Fruit fly (Drosophila melanogaster): Measurements from ENCODE around the gene Acsx4.
A peak's percentile ranks its signal among the peaks of the same experiment; 100 is the strongest.

The Acsx4 gene

dm6 chr3R:19783290-19783689 lies at the start of gene Acsx4:
TSS of gene Acsx4 (plus strand) at chr3R:19783522.
- TF ChIP-seq Mnt (GFP tag; optimal IDR thresholded peaks at IDR 0.05) (peak; percentile 37), toe (GFP tag; optimal IDR thresholded peaks at IDR 0.05) (no peak)

DNA sequence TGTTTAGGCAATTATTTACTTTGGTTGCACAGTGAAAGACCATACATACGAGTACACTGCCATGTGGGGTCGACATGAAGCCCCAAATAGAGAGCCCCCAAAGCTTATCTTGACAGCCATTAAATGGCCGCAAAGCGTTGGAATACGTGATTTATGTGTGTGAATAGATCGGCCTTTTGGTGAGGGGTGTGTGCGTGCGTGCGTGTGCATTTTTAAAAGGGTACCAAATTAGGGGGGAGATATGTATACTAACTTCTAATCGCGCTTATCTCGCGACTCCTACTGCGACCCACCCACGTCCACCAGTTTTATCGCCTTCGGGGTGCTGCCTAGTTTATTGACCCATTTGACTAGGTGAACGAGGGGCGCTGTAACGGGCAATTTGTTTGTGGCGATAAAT lies 40.4 kb upstream of the Acsx4 start:
- TF ChIP-seq Clk (GFP tag; optimal IDR thresholded peaks at IDR 0.05): no peak
- TF ChIP-seq tj (GFP tag; optimal IDR thresholded peaks at IDR 0.05): no peak
- no peak for TF ChIP-seq toe (GFP tag; optimal IDR thresholded peaks at IDR 0.05)
- TF ChIP-seq CG7045 (GFP tag; optimal IDR thresholded peaks at IDR 0.05): no peak
- no peak for TF ChIP-seq CG14711 (tag; optimal IDR thresholded peaks at IDR 0.05)
- TF ChIP-seq CG33017 (tag; optimal IDR thresholded peaks at IDR 0.05): no peak
- TF ChIP-seq Hr96 (GFP tag; optimal IDR thresholded peaks at IDR 0.05): no peak
- TF ChIP-seq CG11617 (GFP tag; optimal IDR thresholded peaks at IDR 0.05): no peak
- TF ChIP-seq kay (GFP tag; ENCODE audit: borderline replicate concordance): no peak
- no peak for TF ChIP-seq CG5204 (GFP tag; optimal IDR thresholded peaks at IDR 0.05)

DNA sequence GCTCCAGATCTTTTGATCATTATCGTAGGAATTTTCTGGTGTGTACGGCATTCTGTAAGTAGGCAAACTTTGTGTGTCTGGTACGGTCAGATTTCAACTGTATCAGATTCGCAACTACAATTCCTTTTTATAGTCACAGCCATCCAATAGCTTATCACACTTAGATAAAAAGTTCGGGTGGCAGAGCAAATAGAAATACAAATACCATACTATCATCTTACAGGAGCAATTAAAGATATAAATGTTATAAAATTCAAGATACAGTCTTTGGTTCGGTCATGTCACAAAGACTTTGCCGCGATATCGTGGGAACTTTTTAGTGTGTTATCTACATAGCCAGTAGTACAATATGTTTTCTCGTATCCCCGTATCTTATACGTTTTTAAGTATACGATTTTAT lies 10.2 kb upstream of the Acsx4 start, which contains the start of gene Acsx1L:
TSS of gene Acsx1L (minus strand) at position 101 of the 400 bp plus-strand sequence.
- TF ChIP-seq CG14711 (tag; optimal IDR thresholded peaks at IDR 0.05) (no peak), kay (GFP tag; ENCODE audit: borderline replicate concordance) (no peak), bab1 (GFP tag; optimal IDR thresholded peaks at IDR 0.05) (no peak), CG11617 (GFP tag; optimal IDR thresholded peaks at IDR 0.05) (no peak), Clk (GFP tag; optimal IDR thresholded peaks at IDR 0.05) (no peak), tj (GFP tag; optimal IDR thresholded peaks at IDR 0.05) (no peak), pad (GFP tag; optimal IDR thresholded peaks at IDR 0.05) (no peak), CG5204 (GFP tag; optimal IDR thresholded peaks at IDR 0.05) (no peak), ovo (GFP tag; optimal IDR thresholded peaks at IDR 0.05) (no peak)

DNA sequence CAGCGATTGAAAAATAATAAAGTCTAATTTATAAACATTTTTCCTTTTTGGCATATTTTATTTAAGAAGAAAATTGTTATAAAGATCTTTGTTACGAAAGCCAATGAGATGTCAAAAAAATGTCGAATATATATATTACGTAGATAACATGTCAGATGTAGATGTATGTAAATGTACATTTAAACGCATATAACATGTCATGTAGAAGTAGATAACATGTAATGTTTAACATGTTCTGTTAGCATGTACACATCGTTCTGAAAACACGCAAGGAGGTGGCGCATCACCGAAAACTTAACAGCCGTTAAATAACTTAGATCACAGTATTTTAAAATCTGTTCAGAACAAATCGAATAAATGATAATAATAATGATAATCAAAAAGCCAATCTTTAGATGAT lies 9.2 kb upstream of the Acsx4 start:
- TF ChIP-seq Crg-1 (GFP tag; optimal IDR thresholded peaks at IDR 0.05) (no peak), CG14711 (tag; optimal IDR thresholded peaks at IDR 0.05) (no peak), Clk (GFP tag; optimal IDR thresholded peaks at IDR 0.05) (no peak), ovo (GFP tag; optimal IDR thresholded peaks at IDR 0.05) (no peak), toe (GFP tag; optimal IDR thresholded peaks at IDR 0.05) (no peak), CG7101 (tag; optimal IDR thresholded peaks at IDR 0.05) (no peak), Mnt (GFP tag; optimal IDR thresholded peaks at IDR 0.05) (no peak), bab1 (GFP tag; optimal IDR thresholded peaks at IDR 0.05) (no peak), cnc (optimal IDR thresholded peaks at IDR 0.05) (no peak), CG1620 (GFP tag; optimal IDR thresholded peaks at IDR 0.05) (no peak), CG33017 (tag; optimal IDR thresholded peaks at IDR 0.05) (no peak), CG5204 (GFP tag; optimal IDR thresholded peaks at IDR 0.05) (no peak)

DNA sequence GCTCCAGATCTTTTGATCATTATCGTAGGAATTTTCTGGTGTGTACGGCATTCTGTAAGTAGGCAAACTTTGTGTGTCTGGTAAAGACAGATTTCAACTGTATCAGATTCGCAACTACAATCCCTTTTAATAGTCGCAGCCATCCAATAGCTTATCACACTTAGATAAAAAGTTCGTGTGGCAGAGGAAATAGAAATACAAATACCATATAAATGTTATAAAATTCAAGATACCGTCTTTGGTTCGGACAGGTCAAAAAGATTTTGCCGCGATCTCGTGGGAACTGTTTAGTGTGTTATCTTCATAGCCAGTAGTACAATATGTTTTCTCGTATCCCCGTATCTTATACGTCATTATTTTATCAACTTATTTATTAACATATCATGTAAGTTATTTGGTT lies 6.1 kb upstream of the Acsx4 start, which contains the start of gene Acsx1R:
TSS of gene Acsx1R (minus strand) at position 101 of the 400 bp plus-strand sequence.
- TF ChIP-seq kay (GFP tag; ENCODE audit: borderline replicate concordance) (peak; percentile 12), CG7045 (GFP tag; optimal IDR thresholded peaks at IDR 0.05) (no peak)

dm6 chr3R:19778065-19778800 lies 5.1 kb upstream of the Acsx4 start, which contains the start of gene Acsx2:
TSS of gene Acsx2 (plus strand) at chr3R:19778750.
- TF ChIP-seq CG5204 (GFP tag; optimal IDR thresholded peaks at IDR 0.05) (no peak), cnc (optimal IDR thresholded peaks at IDR 0.05) (no peak), cic (GFP tag; optimal IDR thresholded peaks at IDR 0.05) (no peak), Crg-1 (GFP tag; optimal IDR thresholded peaks at IDR 0.05) (no peak), CG1620 (GFP tag; optimal IDR thresholded peaks at IDR 0.05) (no peak), CG11617 (GFP tag; optimal IDR thresholded peaks at IDR 0.05) (no peak), CG33017 (tag; optimal IDR thresholded peaks at IDR 0.05) (no peak)

DNA sequence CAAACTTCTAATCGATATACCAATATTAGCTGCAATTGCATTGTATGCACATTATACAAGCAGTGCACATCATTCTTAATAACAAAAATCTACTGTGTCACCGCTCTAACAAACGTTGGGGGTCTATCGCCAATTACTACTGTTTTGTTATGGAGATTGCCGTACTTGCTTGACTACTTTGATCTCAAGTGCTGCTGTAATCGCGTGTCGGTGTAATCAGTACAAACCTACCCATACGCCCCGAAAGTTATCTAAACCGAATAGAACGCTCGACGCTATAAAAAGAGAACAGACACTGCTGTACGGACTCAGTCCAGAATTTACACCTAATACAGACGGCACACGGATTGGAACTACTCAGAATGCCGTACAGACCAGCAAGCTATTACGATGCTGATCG lies 2.4 kb upstream of the Acsx4 start, which contains the start of gene Acsx3:
TSS of gene Acsx3 (plus strand) at position 301 of the 400 bp plus-strand sequence.
- TF ChIP-seq kay (GFP tag; ENCODE audit: borderline replicate concordance): peak; percentile 4
- TF ChIP-seq bab1 (GFP tag; optimal IDR thresholded peaks at IDR 0.05): no peak
- TF ChIP-seq CG5204 (GFP tag; optimal IDR thresholded peaks at IDR 0.05): no peak
- no peak for TF ChIP-seq CG7045 (GFP tag; optimal IDR thresholded peaks at IDR 0.05)
- peak; percentile 28 for TF ChIP-seq CG12768 (GFP tag; optimal IDR thresholded peaks at IDR 0.05)
- peak; percentile 36 for TF ChIP-seq cic (GFP tag; optimal IDR thresholded peaks at IDR 0.05)
- TF ChIP-seq CG11617 (GFP tag; optimal IDR thresholded peaks at IDR 0.05): no peak

- TF ChIP-seq CG7101 (tag; optimal IDR thresholded peaks at IDR 0.05): no peak
- TF ChIP-seq CG14711 (tag; optimal IDR thresholded peaks at IDR 0.05): no peak
- TF ChIP-seq Crg-1 (GFP tag; optimal IDR thresholded peaks at IDR 0.05): no peak
- TF ChIP-seq CG11617 (GFP tag; optimal IDR thresholded peaks at IDR 0.05): no peak
- TF ChIP-seq CG33017 (tag; optimal IDR thresholded peaks at IDR 0.05): no peak
- TF ChIP-seq Clk (GFP tag; optimal IDR thresholded peaks at IDR 0.05): no peak
- no peak for TF ChIP-seq Hr96 (GFP tag; optimal IDR thresholded peaks at IDR 0.05)
- no peak for TF ChIP-seq CG12768 (GFP tag; optimal IDR thresholded peaks at IDR 0.05)
- no peak for TF ChIP-seq kay (GFP tag; ENCODE audit: borderline replicate concordance)
- TF ChIP-seq tj (GFP tag; optimal IDR thresholded peaks at IDR 0.05): no peak
- no peak for TF ChIP-seq pad (GFP tag; optimal IDR thresholded peaks at IDR 0.05)
Measured at dm6 chr3R:19785451-19785850, 2.1 kb downstream of the Acsx4 start.
